Worm (Caenorhabditis elegans) whole organism, L4 larva: Measurements from ENCODE around the gene dct-5.

ENCODE experiments used
- F10B5.3 ChIP-seq: sonication (generic microtip); optimal IDR thresholded peaks from 2 replicates; lab custom pipeline; 2016; ENCODE audit warnings: mild to moderate bottlenecking, missing genetic modification characterization, missing compliant biosample characterization
- F26F4.8 ChIP-seq: fragments of 200-800 bp; sonication (Bioruptor generic); conservative IDR thresholded peaks from 2 replicates; pipeline ENCODE4 v1.3.6; 2022; ENCODE audit warnings: missing genetic modification characterization, missing compliant biosample characterization
- F44E2.7 ChIP-seq: fragments of 200-800 bp; sonication (Bioruptor generic); IDR thresholded peaks from 2 replicates; pipeline ENCODE4 v2.1.2; 2022; ENCODE audit warnings: missing genetic modification characterization, missing compliant biosample characterization
- ZK337.2 ChIP-seq: fragments of 200-800 bp; sonication (Bioruptor generic); IDR thresholded peaks from 2 replicates; pipeline ENCODE4 v1.3.6; 2022; ENCODE audit warnings: missing genetic modification reagents, missing genetic modification characterization, missing compliant biosample characterization
- ama-1 ChIP-seq: fragments of 150-350 bp; optimal IDR thresholded peaks from 2 replicates; lab custom pipeline; 2014; ENCODE audit warnings: inconsistent platforms, mixed read lengths
- ceh-20 ChIP-seq: fragments of 200-800 bp; sonication (Bioruptor generic); IDR thresholded peaks from 2 replicates; pipeline ENCODE4 v1.3.6; 2022; ENCODE audit warnings: missing genetic modification reagents, missing genetic modification characterization, missing compliant biosample characterization
- ces-1 ChIP-seq: fragments of 150-350 bp; sonication (generic microtip); optimal IDR thresholded peaks from 4 replicates; lab custom pipeline; 2014; ENCODE audit warnings: missing biosample characterization, missing genetic modification reagents, missing genetic modification characterization
- daf-12 ChIP-seq: fragments of 150-350 bp; optimal IDR thresholded peaks from 2 replicates; lab custom pipeline; 2014; ENCODE audit warnings: missing biosample characterization, missing genetic modification reagents, missing genetic modification characterization
- daf-16 ChIP-seq, 3 experiments: sonication (generic microtip); optimal IDR thresholded peaks; 2 replicates each; lab custom pipeline; 2016 to 2017; ENCODE audit warnings: missing genetic modification characterization in 3 of 3, missing genetic modification reagents in 3 of 3, mild to moderate bottlenecking in 2 of 3, missing compliant biosample characterization in 2 of 3, missing biosample characterization in 1 of 3, moderate library complexity in 1 of 3
- daf-8 ChIP-seq: fragments of 200-800 bp; sonication (Bioruptor generic); IDR thresholded peaks from 2 replicates; pipeline ENCODE4 v1.3.6; 2022; ENCODE audit warnings: missing genetic modification characterization, missing compliant biosample characterization
- dmd-8 ChIP-seq: fragments of 200-800 bp; sonication (Bioruptor generic); IDR thresholded peaks from 2 replicates; pipeline ENCODE4 v1.3.6; 2022; ENCODE audit warnings: missing genetic modification characterization, missing compliant biosample characterization
- dpl-1 ChIP-seq: fragments of 150-350 bp; optimal IDR thresholded peaks from 2 replicates; lab custom pipeline; 2014; ENCODE audit warnings: missing biosample characterization, missing genetic modification reagents, missing genetic modification characterization
- egl-43 ChIP-seq: fragments of 200-800 bp; sonication (Bioruptor generic); IDR thresholded peaks from 2 replicates; pipeline ENCODE4 v1.3.6; 2022; ENCODE audit warnings: missing genetic modification reagents, missing genetic modification characterization, missing compliant biosample characterization
- hlh-11 ChIP-seq: fragments of 200-800 bp; sonication (Bioruptor generic); optimal IDR thresholded peaks from 2 replicates; lab custom pipeline; 2018; ENCODE audit warnings: mild to moderate bottlenecking, missing genetic modification characterization, missing compliant biosample characterization
- hmg-1.1 ChIP-seq: fragments of 200-800 bp; sonication (Bioruptor generic); IDR thresholded peaks from 2 replicates; pipeline ENCODE4 v1.3.6; 2022; ENCODE audit warnings: missing genetic modification reagents, missing genetic modification characterization, missing compliant biosample characterization
- jun-1 ChIP-seq: fragments of 150-350 bp; optimal IDR thresholded peaks from 2 replicates; lab custom pipeline; 2014; ENCODE audit warnings: missing biosample characterization, missing genetic modification reagents, missing genetic modification characterization
- lin-1 ChIP-seq: fragments of 200-800 bp; sonication (Bioruptor generic); IDR thresholded peaks from 2 replicates; pipeline ENCODE4 v1.3.6; 2022; ENCODE audit warnings: missing genetic modification reagents, missing genetic modification characterization, missing compliant biosample characterization
- lin-15B ChIP-seq: fragments of 150-350 bp; sonication (generic microtip); optimal IDR thresholded peaks from 3 replicates; lab custom pipeline; 2014; ENCODE audit warnings: missing biosample characterization, missing genetic modification characterization
- lin-38 ChIP-seq: fragments of 200-800 bp; sonication (Bioruptor generic); IDR thresholded peaks from 2 replicates; pipeline ENCODE4 v1.3.6; 2022; ENCODE audit warnings: missing genetic modification reagents, missing genetic modification characterization, missing compliant biosample characterization
- madf-9 ChIP-seq: fragments of 200-800 bp; sonication (Bioruptor generic); conservative IDR thresholded peaks from 2 replicates; pipeline ENCODE4 v1.3.6; 2022; ENCODE audit warnings: missing genetic modification reagents, missing genetic modification characterization, missing compliant biosample characterization
- mdt-29 ChIP-seq: fragments of 200-800 bp; sonication (Bioruptor generic); IDR thresholded peaks from 2 replicates; pipeline ENCODE4 v1.3.6; 2022; ENCODE audit warnings: missing genetic modification reagents, missing genetic modification characterization, missing compliant biosample characterization
- mxl-2 ChIP-seq: fragments of 200-800 bp; sonication (Bioruptor generic); conservative IDR thresholded peaks from 2 replicates; pipeline ENCODE4 v1.3.6; 2022; ENCODE audit warnings: missing genetic modification reagents, missing genetic modification characterization, missing compliant biosample characterization
- mxl-3 ChIP-seq: fragments of 200-800 bp; sonication (Bioruptor generic); optimal IDR thresholded peaks from 2 replicates; lab custom pipeline; 2018; ENCODE audit warnings: mild to moderate bottlenecking, missing genetic modification characterization, missing compliant biosample characterization
- nhr-10 ChIP-seq: fragments of 150-350 bp; optimal IDR thresholded peaks from 2 replicates; lab custom pipeline; 2014; ENCODE audit warnings: missing biosample characterization, missing genetic modification characterization
- nhr-28 ChIP-seq: fragments of 150-350 bp; optimal IDR thresholded peaks from 2 replicates; lab custom pipeline; 2014; ENCODE audit warnings: missing biosample characterization, missing genetic modification characterization
- php-3 ChIP-seq: fragments of 200-800 bp; sonication (Bioruptor generic); IDR thresholded peaks from 2 replicates; pipeline ENCODE4 v1.3.6; 2022; ENCODE audit warnings: missing genetic modification reagents, missing genetic modification characterization, missing compliant biosample characterization
- pqm-1 ChIP-seq: sonication (generic microtip); optimal IDR thresholded peaks from 2 replicates; lab custom pipeline; 2017; ENCODE audit warnings: missing biosample characterization, missing genetic modification characterization
- sdz-12 ChIP-seq: fragments of 200-800 bp; sonication (Bioruptor generic); optimal IDR thresholded peaks from 2 replicates; lab custom pipeline; 2018; ENCODE audit warnings: mild to moderate bottlenecking, missing genetic modification characterization, missing compliant biosample characterization
- skn-1 ChIP-seq: fragments of 150-350 bp; optimal IDR thresholded peaks from 2 replicates; lab custom pipeline; 2014; ENCODE audit warnings: missing biosample characterization, missing genetic modification characterization
- snpc-4 ChIP-seq: fragments of 150-350 bp; optimal IDR thresholded peaks from 2 replicates; lab custom pipeline; 2014; ENCODE audit warnings: missing biosample characterization, missing genetic modification characterization
- unc-39 ChIP-seq: sonication (generic microtip); optimal IDR thresholded peaks from 2 replicates; lab custom pipeline; 2017; ENCODE audit warnings: missing biosample characterization, missing genetic modification characterization
- zag-1 ChIP-seq: fragments of 150-350 bp; optimal IDR thresholded peaks from 2 replicates; lab custom pipeline; 2014; ENCODE audit warnings: missing biosample characterization, missing genetic modification characterization
- zfp-3 ChIP-seq: fragments of 200-800 bp; sonication (Bioruptor generic); conservative IDR thresholded peaks from 2 replicates; pipeline ENCODE4 v1.3.6; 2022; ENCODE audit warnings: missing genetic modification reagents, missing genetic modification characterization, missing compliant biosample characterization
- zip-11 ChIP-seq: fragments of 200-800 bp; sonication (Bioruptor generic); IDR thresholded peaks from 2 replicates; pipeline ENCODE4 v1.3.6; 2022; ENCODE audit warnings: missing genetic modification characterization, missing compliant biosample characterization
- zip-2 ChIP-seq: fragments of 150-350 bp; optimal IDR thresholded peaks from 2 replicates; lab custom pipeline; 2014; ENCODE audit warnings: missing biosample characterization, missing genetic modification characterization

dct-5 gene

DNA sequence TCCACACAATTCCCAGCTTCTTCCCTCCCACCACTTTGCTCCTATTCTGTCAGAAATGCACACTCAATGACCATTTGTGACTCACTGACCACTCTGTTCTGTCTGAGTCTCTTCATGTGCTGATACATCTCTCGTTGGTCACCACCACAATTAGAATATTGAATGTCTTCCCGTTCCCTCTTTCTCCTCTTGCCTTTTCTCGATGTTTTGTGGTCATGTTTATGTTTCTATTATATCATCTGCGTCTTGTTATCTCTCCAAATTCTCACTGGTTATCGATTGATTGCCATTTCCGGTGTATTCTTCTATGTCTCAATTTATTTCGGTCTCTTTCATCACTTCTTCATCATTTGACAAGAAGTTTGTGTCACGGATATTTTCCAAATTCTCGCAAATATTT lies 24.2 kb upstream of the dct-5 start (continued):
- TF ChIP-seq hmg-1.1 (GFP tag; lab: Robert Waterston, UW) = peak; percentile 30; the same call in 1 of the 2 replicates
- TF ChIP-seq mdt-29 (GFP tag; lab: Robert Waterston, UW) = no peak
- TF ChIP-seq zfp-3 = no peak
- no peak for TF ChIP-seq ceh-20 (GFP tag; lab: Robert Waterston, UW)
- TF ChIP-seq pqm-1 = no peak
- TF ChIP-seq F26F4.8 (GFP tag; lab: Robert Waterston, UW) = no peak
- TF ChIP-seq ces-1 (GFP tag; lab: Kevin White, UChicago) = no peak
- TF ChIP-seq lin-38 (GFP tag; lab: Robert Waterston, UW) = no peak
- TF ChIP-seq daf-16 (GFP tag; optimal IDR thresholded peaks at IDR 0.05; lab: Kevin White, UChicago) = no peak
- TF ChIP-seq daf-16 (tag; optimal IDR thresholded peaks at IDR 0.05; lab: Kevin White, UChicago) = peak; percentile 58
- no peak for TF ChIP-seq lin-15B
- TF ChIP-seq daf-12 (tag; lab: Kevin White, UChicago) = no peak
- TF ChIP-seq nhr-28 (tag; lab: Kevin White, UChicago) = peak; percentile 33
- TF ChIP-seq mxl-2 (GFP tag; lab: Robert Waterston, UW) = no peak
- TF ChIP-seq lin-1 (GFP tag; lab: Robert Waterston, UW) = no peak
- TF ChIP-seq zag-1 (tag; lab: Kevin White, UChicago) = no peak
- no peak for TF ChIP-seq F10B5.3 (tag; lab: Kevin White, UChicago)
- no peak for TF ChIP-seq sdz-12 (GFP tag; lab: Kevin White, UChicago)
- no peak for TF ChIP-seq ama-1
- TF ChIP-seq dpl-1 (GFP tag; lab: Kevin White, UChicago) = no peak
- TF ChIP-seq php-3 (GFP tag; lab: Robert Waterston, UW) = no peak
- no peak for TF ChIP-seq snpc-4 (tag; lab: Kevin White, UChicago)

ce11 chrII:5459534-5459933 lies 22.8 kb upstream of the dct-5 start:
- TF ChIP-seq hlh-11 (tag; lab: Kevin White, UChicago) (peak; percentile 33), nhr-28 (tag; lab: Kevin White, UChicago) (peak; percentile 55), ceh-20 (GFP tag; lab: Robert Waterston, UW) (no peak), madf-9 (GFP tag; lab: Robert Waterston, UW) (no peak), unc-39 (tag; lab: Kevin White, UChicago) (no peak), daf-8 (no peak), jun-1 (tag; lab: Kevin White, UChicago) (no peak), nhr-10 (tag; lab: Kevin White, UChicago) (no peak), egl-43 (GFP tag; lab: Robert Waterston, UW) (no peak), ZK337.2 (no peak), skn-1 (tag; lab: Kevin White, UChicago) (no peak), daf-12 (tag; lab: Kevin White, UChicago) (no peak), zip-2 (tag; lab: Kevin White, UChicago) (no peak), zip-11 (GFP tag; lab: Robert Waterston, UW) (no peak)

DNA sequence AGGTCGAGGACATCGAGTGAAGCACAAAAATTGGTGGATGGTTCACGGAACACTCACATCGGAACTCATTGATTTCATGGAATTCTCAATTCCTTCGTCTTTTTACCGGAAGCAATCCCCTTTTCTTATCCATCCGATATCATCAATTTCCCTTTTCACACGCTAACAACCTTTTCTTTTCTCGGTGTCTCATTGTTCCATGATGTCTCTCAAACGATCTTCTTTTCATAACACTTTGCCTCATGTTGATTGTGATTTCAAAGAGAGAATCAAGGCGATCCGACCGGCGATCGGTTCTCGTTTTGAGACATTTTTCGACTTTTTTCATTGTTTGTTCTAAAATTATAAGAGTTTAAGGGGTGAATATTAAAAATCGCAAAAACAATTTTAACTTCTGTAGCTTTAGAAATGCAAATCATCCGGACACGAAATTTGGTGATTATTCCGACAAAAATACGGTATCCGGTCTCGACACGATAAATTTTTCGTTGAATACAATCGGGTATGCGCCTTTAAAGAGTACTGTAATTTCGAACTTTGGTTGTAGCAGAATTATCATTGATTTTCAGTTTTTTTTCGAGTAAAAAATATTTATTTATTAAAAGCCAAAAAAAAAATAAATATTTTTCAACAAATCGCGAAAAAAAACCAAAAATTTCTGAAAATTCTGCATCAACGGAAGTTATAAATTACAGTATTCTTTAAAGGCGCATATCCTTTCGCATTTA lies 22.1 kb upstream of the dct-5 start:
- TF ChIP-seq mxl-3 (GFP tag; lab: Kevin White, UChicago) (peak; percentile 25), F44E2.7 (GFP tag; lab: Robert Waterston, UW) (no peak), nhr-28 (tag; lab: Kevin White, UChicago) (peak; percentile 27), dmd-8 (GFP tag; lab: Robert Waterston, UW) (no peak)
